Worm (Caenorhabditis elegans): ENCODE data around the gene acl-14.
A peak's percentile ranks its signal among the peaks of the same experiment; 100 is the strongest.

acl-14 gene

DNA sequence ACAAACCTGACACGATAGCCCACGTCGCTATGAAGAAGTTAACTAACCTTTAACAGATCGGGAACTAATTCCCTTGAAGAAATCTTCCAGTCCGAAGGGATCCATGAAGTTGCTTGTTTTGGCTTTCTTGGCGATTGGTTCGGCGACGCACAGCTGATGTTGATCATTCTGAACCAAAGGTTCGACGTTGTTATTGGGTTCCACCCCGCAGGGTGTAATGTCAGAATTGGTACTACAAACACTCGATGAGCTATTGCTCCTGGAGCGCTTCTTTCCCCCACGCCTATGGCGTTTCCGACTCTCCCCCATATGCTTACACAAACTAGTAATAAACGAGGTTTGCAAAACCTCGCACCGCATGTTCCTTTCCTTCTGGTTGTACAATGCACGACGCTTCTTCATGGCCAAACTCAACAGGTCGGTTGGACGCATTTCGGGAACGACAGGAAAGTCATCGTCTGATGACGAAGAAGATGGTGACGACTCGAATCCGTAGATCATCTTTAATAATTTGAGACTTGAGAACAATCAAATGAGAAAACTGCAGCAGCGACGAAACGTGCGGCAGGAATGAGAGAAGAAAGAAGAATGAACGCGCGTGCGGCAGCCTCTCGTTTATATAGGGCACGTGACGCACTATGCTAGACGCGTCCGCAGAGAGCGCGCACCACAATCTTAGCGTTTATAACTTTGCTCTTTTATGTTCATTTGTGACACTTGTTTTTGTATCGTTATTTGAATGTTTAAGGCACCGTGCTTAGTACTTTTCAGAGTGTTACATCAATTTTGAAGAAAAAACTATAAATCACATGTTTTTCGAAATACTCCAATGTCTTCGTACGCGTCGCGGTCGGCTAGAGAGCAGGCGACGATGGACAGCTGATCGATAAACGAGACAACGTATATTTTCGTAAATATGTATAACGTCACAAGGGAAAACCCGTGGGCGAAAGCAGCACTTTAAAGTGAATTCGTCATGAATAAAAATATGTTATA, 10.5 kb upstream of the acl-14 start, which contains the start of gene tos-1 (continued):
- TF ChIP-seq Y116A8C.19 (tag; optimal IDR thresholded peaks at IDR 0.05; ENCODE audit: borderline replicate concordance) (peak; percentile 44), nhr-71 (tag; optimal IDR thresholded peaks at IDR 0.05) (peak; percentile 100), nhr-12 (tag; optimal IDR thresholded peaks at IDR 0.05) (peak; percentile 71), C34B4.2 (tag; optimal IDR thresholded peaks at IDR 0.05) (peak; percentile 90), mab-9 (GFP tag; IDR thresholded peaks at IDR 0.05) (peak; percentile 95), lin-13 (GFP tag; optimal IDR thresholded peaks at IDR 0.05) (peak; percentile 85), lin-35 (GFP tag; optimal IDR thresholded peaks at IDR 0.05) (peak; percentile 87 to 93), lin-39 (tag; optimal IDR thresholded peaks at IDR 0.05) (peak; percentile 86), ceh-82 (tag; optimal IDR thresholded peaks at IDR 0.05) (peak; percentile 73 to 95 (median 94)), ceh-90 (tag; optimal IDR thresholded peaks at IDR 0.05) (peak; percentile 35), elt-3 (tag; optimal IDR thresholded peaks at IDR 0.05) (peak in 5 of 6 experiments; percentile 81 to 98 (median 90)), rnt-1 (tag; optimal IDR thresholded peaks at IDR 0.05) (peak; percentile 82), nhr-84 (tag; optimal IDR thresholded peaks at IDR 0.05) (peak; percentile 71), swsn-7 (tag; optimal IDR thresholded peaks at IDR 0.05) (peak; percentile 100), fos-1 (tag; optimal IDR thresholded peaks at IDR 0.05) (peak; percentile 90), mef-2 (tag; optimal IDR thresholded peaks at IDR 0.05) (peak; percentile 14), egl-13 (tag; optimal IDR thresholded peaks at IDR 0.05) (peak; percentile 99), unc-98 (GFP tag; IDR thresholded peaks at IDR 0.05) (peak; percentile 97), grh-1 (GFP tag; IDR thresholded peaks at IDR 0.05) (peak; percentile 99), C16A3.4 (tag; optimal IDR thresholded peaks at IDR 0.05) (peak; percentile 97), zip-4 (GFP tag; optimal IDR thresholded peaks at IDR 0.05) (peak; percentile 98), lsy-2 (tag; optimal IDR thresholded peaks at IDR 0.05) (peak; percentile 89 to 96), ets-5 (GFP tag; IDR thresholded peaks at IDR 0.05) (0 out of 2 replicates have a peak, but pooled peaks have one; percentile 69), unc-62 (GFP tag; optimal IDR thresholded peaks at IDR 0.05) (peak; percentile 90), fkh-10 (GFP tag; optimal IDR thresholded peaks at IDR 0.05) (peak; percentile 98), pax-3 (tag; optimal IDR thresholded peaks at IDR 0.05) (peak; percentile 100), efl-3 (GFP tag; optimal IDR thresholded peaks at IDR 0.05) (peak; percentile 70), jun-1 (tag; optimal IDR thresholded peaks at IDR 0.05) (peak; percentile 99), hlh-4 (tag; optimal IDR thresholded peaks at IDR 0.05) (peak; percentile 73), tbx-2 (tag; optimal IDR thresholded peaks at IDR 0.05) (peak; percentile 99), fkh-8 (tag; optimal IDR thresholded peaks at IDR 0.05) (peak; percentile 100), nhr-76 (tag; optimal IDR thresholded peaks at IDR 0.05) (peak; percentile 85), blmp-1 (tag; optimal IDR thresholded peaks at IDR 0.05) (peak; percentile 72), nhr-20 (tag; optimal IDR thresholded peaks at IDR 0.05) (peak; percentile 100), zag-1 (tag; optimal IDR thresholded peaks at IDR 0.05) (peak; percentile 86), nhr-19 (GFP tag; conservative IDR thresholded peaks at IDR 0.05) (peak; percentile 98), ceh-88 (GFP tag; IDR thresholded peaks at IDR 0.05) (peak; percentile 99), nhr-85 (tag) (peak; percentile 100), hlh-17 (GFP tag; optimal IDR thresholded peaks at IDR 0.05; ENCODE audit: borderline replicate concordance) (no peak), nhr-47 (tag; optimal IDR thresholded peaks at IDR 0.05) (peak; percentile 100), tlp-1 (tag; optimal IDR thresholded peaks at IDR 0.05) (no peak), nhr-28 (tag; optimal IDR thresholded peaks at IDR 0.05) (peak; percentile 72), dpl-1 (GFP tag; optimal IDR thresholded peaks at IDR 0.05) (peak; percentile 78 to 85 (median 80)), sptf-1 (tag; optimal IDR thresholded peaks at IDR 0.05) (no peak), aha-1 (tag; optimal IDR thresholded peaks at IDR 0.05) (peak; percentile 90), dsc-1 (tag; optimal IDR thresholded peaks at IDR 0.05) (peak; percentile 100), nhr-77 (tag; optimal IDR thresholded peaks at IDR 0.05) (peak; percentile 98), ztf-4 (tag; optimal IDR thresholded peaks at IDR 0.05) (peak; percentile 95), unc-30 (tag; optimal IDR thresholded peaks at IDR 0.05) (no peak), fkh-4 (tag; optimal IDR thresholded peaks at IDR 0.05; ENCODE audit: borderline replicate concordance) (peak; percentile 92)
